Worm (Caenorhabditis elegans): Measurements from ENCODE around the gene F54B11.4.

- TF ChIP-seq attf-5 (GFP tag; optimal IDR thresholded peaks at IDR 0.05) (peak; percentile 57), ama-1 (optimal IDR thresholded peaks at IDR 0.05) (no peak), ama-1 (GFP tag; optimal IDR thresholded peaks at IDR 0.05) (no peak), unc-62 (GFP tag; optimal IDR thresholded peaks at IDR 0.05) (no peak), akir-1 (GFP tag; optimal IDR thresholded peaks at IDR 0.05) (no peak), snpc-4 (GFP tag; optimal IDR thresholded peaks at IDR 0.05) (no peak), snpc-4 (tag; optimal IDR thresholded peaks at IDR 0.05) (no peak), mel-28 (tag; optimal IDR thresholded peaks at IDR 0.05; ENCODE audit: borderline replicate concordance) (no peak), F52B5.7 (tag; optimal IDR thresholded peaks at IDR 0.05) (no peak), mcd-1 (GFP tag; IDR thresholded peaks at IDR 0.05) (no peak), fkh-3 (tag; optimal IDR thresholded peaks at IDR 0.05) (no peak), B0019.2 (GFP tag; conservative IDR thresholded peaks at IDR 0.05) (no peak)
These were observed 3.7 kb downstream of the F54B11.4 start, which contains the start of gene F54B11.5 for ce11 chrX:13596003-13596767.

Data from whole organism, young adult.